Fruit fly (Drosophila melanogaster) whole organism, embryonic: ENCODE results near the gene CG16957.

Experiments used
- Antp ChIP-seq: fragments of 200-800 bp; sonication (Bioruptor generic); optimal IDR thresholded peaks from 3 replicates; lab custom pipeline; 2016; ENCODE audit warnings: missing biosample characterization, missing genetic modification characterization
- CG10147 ChIP-seq: fragments of 200-800 bp; sonication (Bioruptor generic); optimal IDR thresholded peaks from 2 replicates; lab custom pipeline; 2019; ENCODE audit warnings: missing biosample characterization, mild to moderate bottlenecking, missing genetic modification characterization, moderate library complexity
- CG10209 ChIP-seq: fragments of 200-800 bp; sonication (Bioruptor generic); optimal IDR thresholded peaks from 3 replicates; lab custom pipeline; 2017; ENCODE audit warnings: missing biosample characterization, mild to moderate bottlenecking, missing genetic modification characterization, missing genetic modification reagents
- CG10431 ChIP-seq: fragments of 200-800 bp; sonication (Bioruptor generic); optimal IDR thresholded peaks from 3 replicates; lab custom pipeline; 2018; ENCODE audit warnings: missing biosample characterization, mild to moderate bottlenecking, missing genetic modification characterization
- CG12104 ChIP-seq: fragments of 200-800 bp; sonication (Bioruptor generic); optimal IDR thresholded peaks from 3 replicates; lab custom pipeline; 2016; ENCODE audit warnings: missing biosample characterization, missing genetic modification characterization
- CG1233 ChIP-seq: fragments of 200-800 bp; sonication (Bioruptor generic); optimal IDR thresholded peaks from 4 replicates; lab custom pipeline; 2018; ENCODE audit warnings: missing biosample characterization, mild to moderate bottlenecking, missing genetic modification characterization
- CG14860 ChIP-seq: fragments of 200-800 bp; sonication (Bioruptor generic); IDR thresholded peaks from 3 replicates; pipeline ENCODE4 v1.3.6; 2022; ENCODE audit warnings: missing biosample characterization, missing genetic modification characterization; ENCODE audit not compliant: partially characterized antibody
- CG1603 ChIP-seq: fragments of 200-800 bp; sonication (Bioruptor generic); optimal IDR thresholded peaks from 2 replicates; lab custom pipeline; 2019; ENCODE audit warnings: missing biosample characterization, mild to moderate bottlenecking, missing genetic modification characterization, moderate library complexity
- CG16813 ChIP-seq: fragments of 200-800 bp; sonication (Bioruptor generic); IDR thresholded peaks from 3 replicates; pipeline ENCODE4 v1.3.6; 2022; ENCODE audit warnings: missing biosample characterization, missing genetic modification characterization; ENCODE audit not compliant: partially characterized antibody
- CG18011 ChIP-seq: fragments of 200-800 bp; sonication (Bioruptor generic); optimal IDR thresholded peaks from 2 replicates; lab custom pipeline; 2017; ENCODE audit warnings: missing biosample characterization, missing genetic modification characterization, mild to moderate bottlenecking, moderate library complexity, missing genotype
- CG2129 ChIP-seq: fragments of 200-800 bp; sonication (Bioruptor generic); IDR thresholded peaks from 2 replicates; pipeline ENCODE4 v1.3.6; 2022; ENCODE audit warnings: missing biosample characterization, missing genetic modification characterization; ENCODE audit not compliant: partially characterized antibody
- CG33213 ChIP-seq: fragments of 200-800 bp; sonication (Bioruptor generic); optimal IDR thresholded peaks from 3 replicates; lab custom pipeline; 2016; ENCODE audit warnings: missing biosample characterization, missing genetic modification characterization
- CG42726 ChIP-seq: fragments of 200-800 bp; sonication (Bioruptor generic); IDR thresholded peaks from 2 replicates; pipeline ENCODE4 v1.3.6; 2022; ENCODE audit warnings: missing biosample characterization, missing genetic modification characterization; ENCODE audit not compliant: partially characterized antibody
- CG43689 ChIP-seq: fragments of 200-800 bp; sonication (Bioruptor generic); IDR thresholded peaks from 2 replicates; pipeline ENCODE4 v1.3.6; 2022; ENCODE audit warnings: missing biosample characterization, missing genetic modification characterization
- CG5953 ChIP-seq: fragments of 200-800 bp; sonication (Bioruptor generic); IDR thresholded peaks from 2 replicates; pipeline ENCODE4 v1.3.6; 2022; ENCODE audit warnings: missing biosample characterization, missing genetic modification characterization
- CG6654 ChIP-seq: fragments of 200-800 bp; sonication (Bioruptor generic); optimal IDR thresholded peaks from 2 replicates; lab custom pipeline; 2017; ENCODE audit warnings: missing biosample characterization, mild to moderate bottlenecking, missing genetic modification characterization
- CG7357 ChIP-seq: fragments of 200-800 bp; sonication (Bioruptor generic); IDR thresholded peaks from 3 replicates; pipeline ENCODE4 v1.3.6; 2022; ENCODE audit warnings: missing biosample characterization, missing genetic modification characterization
- CG9215 ChIP-seq: fragments of 200-800 bp; sonication (Bioruptor generic); IDR thresholded peaks from 2 replicates; pipeline ENCODE4 v1.3.6; 2022; ENCODE audit warnings: missing biosample characterization, missing genetic modification characterization
- CG9727 ChIP-seq: fragments of 200-800 bp; sonication (Bioruptor generic); optimal IDR thresholded peaks from 3 replicates; lab custom pipeline; 2017; ENCODE audit warnings: missing biosample characterization, mild to moderate bottlenecking, missing genetic modification characterization
- CG9932 ChIP-seq: fragments of 200-800 bp; sonication (Bioruptor generic); IDR thresholded peaks from 2 replicates; pipeline ENCODE4 v1.3.6; 2022; ENCODE audit warnings: missing biosample characterization, missing genetic modification characterization
- CTCF ChIP-seq: fragments of 200-800 bp; sonication (Bioruptor generic); optimal IDR thresholded peaks from 2 replicates; lab custom pipeline; 2017; ENCODE audit warnings: missing biosample characterization, mild to moderate bottlenecking, missing genetic modification characterization, moderate library complexity
- Drgx ChIP-seq: fragments of 200-800 bp; sonication (Bioruptor generic); IDR thresholded peaks from 2 replicates; pipeline ENCODE4 v1.3.6; 2022; ENCODE audit warnings: missing biosample characterization, missing genetic modification characterization
- E2f1 ChIP-seq: fragments of 200-800 bp; sonication (Bioruptor generic); IDR thresholded peaks from 2 replicates; pipeline ENCODE4 v1.3.6; 2022; ENCODE audit warnings: missing biosample characterization, missing genetic modification characterization
- Jarid2 ChIP-seq: fragments of 200-800 bp; sonication (Bioruptor generic); optimal IDR thresholded peaks from 3 replicates; lab custom pipeline; 2017; ENCODE audit warnings: mild to moderate bottlenecking, missing biosample characterization, missing genetic modification reagents, missing genetic modification characterization
- Ptx1 ChIP-seq: fragments of 200-800 bp; sonication (Bioruptor generic); IDR thresholded peaks from 2 replicates; pipeline ENCODE4 v1.3.6; 2022; ENCODE audit warnings: missing biosample characterization, missing genetic modification characterization
- Stat92E ChIP-seq, 3 experiments: fragments of >200 bp in 2 of 3; fragments of 200-800 bp in 1 of 3; sonication (Bioruptor generic) in 1 of 3; optimal IDR thresholded peaks; 2 replicates each; lab custom pipeline; 2017 to 2019; ENCODE audit warnings: missing biosample characterization in 3 of 3, missing genetic modification characterization in 3 of 3, mild to moderate bottlenecking in 1 of 3, moderate library complexity in 1 of 3
- ab ChIP-seq: fragments of 200-800 bp; sonication (Bioruptor generic); optimal IDR thresholded peaks from 2 replicates; lab custom pipeline; 2016; ENCODE audit warnings: missing biosample characterization, missing genetic modification characterization
- abd-A ChIP-seq: fragments of 200-800 bp; sonication (Bioruptor generic); optimal IDR thresholded peaks from 3 replicates; lab custom pipeline; 2019; ENCODE audit warnings: missing biosample characterization, mild to moderate bottlenecking, missing genetic modification characterization, moderate library complexity
- al ChIP-seq: fragments of 200-800 bp; sonication (Bioruptor generic); IDR thresholded peaks from 2 replicates; pipeline ENCODE4 v1.3.6; 2022; ENCODE audit warnings: missing biosample characterization, missing genetic modification characterization
- chif ChIP-seq, 2 experiments: fragments of 200-800 bp; sonication (Bioruptor generic); optimal IDR thresholded peaks; 3 replicates each; lab custom pipeline; 2016; ENCODE audit warnings: missing biosample characterization in 2 of 2, missing genetic modification characterization in 2 of 2
- corto ChIP-seq: fragments of 200-800 bp; sonication (Bioruptor generic); optimal IDR thresholded peaks from 2 replicates; lab custom pipeline; 2016; ENCODE audit warnings: missing biosample characterization, mild to moderate bottlenecking, missing genetic modification characterization, moderate library complexity
- crol ChIP-seq: fragments of 200-800 bp; sonication (Bioruptor generic); IDR thresholded peaks from 2 replicates; pipeline ENCODE4 v1.3.6; 2022; ENCODE audit warnings: missing biosample characterization, missing genetic modification characterization
- fd96Cb ChIP-seq: fragments of 200-800 bp; sonication (Bioruptor generic); optimal IDR thresholded peaks from 2 replicates; lab custom pipeline; 2018; ENCODE audit warnings: missing biosample characterization, mild to moderate bottlenecking, missing genetic modification characterization, moderate library complexity
- grau ChIP-seq: fragments of 200-800 bp; optimal IDR thresholded peaks from 3 replicates; lab custom pipeline; 2019; ENCODE audit warnings: missing biosample characterization, mild to moderate bottlenecking, missing genetic modification characterization, moderate library complexity
- insv ChIP-seq, 2 experiments: fragments of 200-800 bp; sonication (Bioruptor generic); optimal IDR thresholded peaks; 3 replicates each; lab custom pipeline; 2016 to 2018; ENCODE audit warnings: missing biosample characterization in 2 of 2, missing genetic modification characterization in 2 of 2
- kah ChIP-seq: fragments of 200-800 bp; sonication (Bioruptor generic); optimal IDR thresholded peaks from 2 replicates; lab custom pipeline; 2018; ENCODE audit warnings: missing biosample characterization, mild to moderate bottlenecking, missing genetic modification characterization
- klu ChIP-seq: fragments of 200-800 bp; sonication (Bioruptor generic); IDR thresholded peaks from 2 replicates; pipeline ENCODE4 v1.3.6; 2022; ENCODE audit warnings: missing biosample characterization, missing genetic modification characterization
- lbe ChIP-seq: fragments of 200-800 bp; sonication (Bioruptor generic); optimal IDR thresholded peaks from 2 replicates; lab custom pipeline; 2016; ENCODE audit warnings: missing biosample characterization, mild to moderate bottlenecking, missing genetic modification characterization
- lov ChIP-seq, 2 experiments: fragments of 200-800 bp in 1 of 2; fragments of >200 bp in 1 of 2; sonication (Bioruptor generic) in 1 of 2; IDR thresholded peaks in 1 of 2; optimal IDR thresholded peaks in 1 of 2; 2 replicates in 1 of 2; 3 replicates in 1 of 2; pipeline versions ENCODE4 v1.3.6 to Lab custom; 2017 to 2022; ENCODE audit warnings: missing biosample characterization in 1 of 2, missing genetic modification characterization in 1 of 2
- nmo ChIP-seq: fragments of 200-800 bp; sonication (Bioruptor generic); optimal IDR thresholded peaks from 2 replicates; lab custom pipeline; 2018; ENCODE audit warnings: missing biosample characterization, mild to moderate bottlenecking, missing genetic modification characterization, moderate library complexity
- nom ChIP-seq: fragments of 200-800 bp; sonication (Bioruptor generic); optimal IDR thresholded peaks from 2 replicates; lab custom pipeline; 2017; ENCODE audit warnings: missing biosample characterization, missing genetic modification characterization, mild to moderate bottlenecking, moderate library complexity, missing genetic modification reagents
- oc ChIP-seq: fragments of 200-800 bp; sonication (Bioruptor generic); optimal IDR thresholded peaks from 2 replicates; lab custom pipeline; 2018; ENCODE audit warnings: missing biosample characterization, mild to moderate bottlenecking, missing genetic modification characterization, moderate library complexity
- odd ChIP-seq: fragments of 200-800 bp; sonication (Bioruptor generic); optimal IDR thresholded peaks from 2 replicates; lab custom pipeline; 2017; ENCODE audit warnings: missing biosample characterization, mild to moderate bottlenecking, missing genetic modification characterization
- repo ChIP-seq: fragments of 200-800 bp; sonication (Bioruptor generic); optimal IDR thresholded peaks from 2 replicates; lab custom pipeline; 2016; ENCODE audit warnings: missing biosample characterization, missing genetic modification characterization
- scrt ChIP-seq: fragments of 200-800 bp; sonication (Bioruptor generic); optimal IDR thresholded peaks from 2 replicates; lab custom pipeline; 2018; ENCODE audit warnings: missing biosample characterization, mild to moderate bottlenecking, missing genetic modification characterization, moderate library complexity
- sqz ChIP-seq: fragments of 200-800 bp; sonication (Bioruptor generic); optimal IDR thresholded peaks from 3 replicates; lab custom pipeline; 2018; ENCODE audit warnings: missing biosample characterization, mild to moderate bottlenecking, missing genetic modification characterization
- tap ChIP-seq: fragments of 200-800 bp; optimal IDR thresholded peaks from 3 replicates; lab custom pipeline; 2019; ENCODE audit warnings: missing biosample characterization, mild to moderate bottlenecking, missing genetic modification characterization, moderate library complexity
- vfl ChIP-seq: fragments of 200-800 bp; sonication (Bioruptor generic); optimal IDR thresholded peaks from 2 replicates; lab custom pipeline; 2016; ENCODE audit warnings: missing biosample characterization, missing genetic modification characterization
- zen2 ChIP-seq: fragments of 200-800 bp; sonication (Bioruptor generic); IDR thresholded peaks from 3 replicates; pipeline ENCODE4 v1.3.6; 2022; ENCODE audit warnings: missing biosample characterization, missing genetic modification characterization; ENCODE audit not compliant: partially characterized antibody
- zfh2 ChIP-seq: fragments of 200-800 bp; sonication (Bioruptor generic); optimal IDR thresholded peaks from 2 replicates; lab custom pipeline; 2016; ENCODE audit warnings: missing biosample characterization, missing genetic modification characterization

Gene CG16957

DNA sequence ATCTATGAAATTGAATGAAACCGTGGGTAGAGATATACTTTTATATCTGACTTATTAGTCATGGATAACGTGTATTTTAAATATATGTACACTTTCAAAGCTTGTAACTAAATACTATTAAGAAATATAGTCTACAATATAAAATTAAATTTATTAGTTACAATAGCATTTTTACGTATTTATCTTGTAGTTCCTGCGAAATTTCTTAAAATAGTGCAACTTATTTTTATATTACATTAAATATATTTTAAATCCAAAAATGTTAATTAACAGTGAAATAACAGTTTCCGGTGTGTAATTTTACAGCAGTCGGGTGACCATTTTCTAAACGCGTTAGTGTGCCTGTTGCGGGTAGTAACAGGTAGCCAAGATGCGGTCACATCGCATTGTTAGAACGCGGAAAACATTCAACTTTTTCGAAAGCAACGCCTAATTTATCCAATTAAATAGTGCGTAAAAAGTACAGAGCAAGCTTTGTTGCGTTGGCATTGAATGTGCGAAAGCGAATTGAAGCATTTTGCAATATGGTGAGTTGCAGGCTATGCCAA is 2.7 kb upstream of the CG16957 start, which contains the start of the genes CG10859 and CG7110 (continued):
- no peak for TF ChIP-seq CG16813 (GFP tag; lab: Robert Waterston, UW)
- no peak for TF ChIP-seq sqz (GFP tag; lab: Kevin White, UChicago)
- TF ChIP-seq CG9727 (GFP tag; lab: Kevin White, UChicago) = peak; percentile 61
- no peak for TF ChIP-seq al
- peak; percentile 88 for TF ChIP-seq scrt
- peak; percentile 30 for TF ChIP-seq nom (GFP tag; lab: Kevin White, UChicago)
- TF ChIP-seq ab (GFP tag; lab: Kevin White, UChicago) = no peak
- TF ChIP-seq CG2129 (GFP tag; lab: Robert Waterston, UW) = no peak
- no peak for TF ChIP-seq CG7357 (GFP tag; lab: Robert Waterston, UW)
- TF ChIP-seq repo (GFP tag; lab: Kevin White, UChicago) = no peak
- peak; percentile 16 for TF ChIP-seq Jarid2 (GFP tag; lab: Kevin White, UChicago)
- TF ChIP-seq kah (GFP tag; lab: Kevin White, UChicago) = peak; percentile 89
- no peak for TF ChIP-seq abd-A (tag; lab: Kevin White, UChicago)
- TF ChIP-seq tap (tag; lab: Kevin White, UChicago) = peak; percentile 28
- TF ChIP-seq zen2 = no peak
- peak; percentile 81 for TF ChIP-seq CG1603
- TF ChIP-seq CG1233 (GFP tag; lab: Kevin White, UChicago) = peak; percentile 56
- no peak for TF ChIP-seq CG18011 (GFP tag; lab: Kevin White, UChicago)
- no peak for TF ChIP-seq CTCF (GFP tag; lab: Kevin White, UChicago)
- TF ChIP-seq Drgx = no peak
- TF ChIP-seq chif (GFP tag; optimal IDR thresholded peaks at IDR 0.05; lab: Kevin White, UChicago) = no peak
- no peak for TF ChIP-seq CG42726 (GFP tag; lab: Robert Waterston, UW)
- TF ChIP-seq CG33213 (GFP tag; lab: Kevin White, UChicago) = peak; percentile 56
- TF ChIP-seq CG12104 (GFP tag; lab: Kevin White, UChicago) = peak; percentile 41
- peak; percentile 5 for TF ChIP-seq CG10431 (GFP tag; lab: Kevin White, UChicago)
- no peak for TF ChIP-seq CG6654 (GFP tag; lab: Kevin White, UChicago)
- TF ChIP-seq lbe (GFP tag; lab: Kevin White, UChicago) = no peak
- TF ChIP-seq corto (GFP tag; lab: Kevin White, UChicago) = no peak
- TF ChIP-seq CG14860 = no peak
- TF ChIP-seq lov (optimal IDR thresholded peaks at IDR 0.05; lab: Kevin White, UChicago) = no peak
- no peak for TF ChIP-seq lov (GFP tag; IDR thresholded peaks at IDR 0.05; lab: Robert Waterston, UW)
- TF ChIP-seq crol (GFP tag; lab: Robert Waterston, UW) = no peak
- TF ChIP-seq klu (GFP tag; lab: Robert Waterston, UW) = no peak
- TF ChIP-seq Ptx1 (GFP tag; lab: Robert Waterston, UW) = no peak
- peak; percentile 51 for TF ChIP-seq nmo (GFP tag; lab: Kevin White, UChicago)
- no peak for TF ChIP-seq CG9215 (GFP tag; lab: Robert Waterston, UW)
- no peak for TF ChIP-seq CG43689 (GFP tag; lab: Robert Waterston, UW)
- TF ChIP-seq CG10209 = peak; percentile 41
- TF ChIP-seq zfh2 = no peak
- TF ChIP-seq CG10147 (GFP tag; lab: Kevin White, UChicago) = peak; percentile 37
- no peak for TF ChIP-seq vfl (GFP tag; lab: Kevin White, UChicago)
- no peak for TF ChIP-seq fd96Cb (tag; lab: Kevin White, UChicago)
- TF ChIP-seq oc = no peak
- TF ChIP-seq Antp (GFP tag; lab: Kevin White, UChicago) = no peak
- peak; percentile 51 for TF ChIP-seq grau
- TF ChIP-seq insv (GFP tag; optimal IDR thresholded peaks at IDR 0.05; lab: Kevin White, UChicago) = peak in 1 of 2 experiments; percentile 50
- no peak for TF ChIP-seq Stat92E (GFP tag; optimal IDR thresholded peaks at IDR 0.05; lab: Kevin White, UChicago)
- no peak for TF ChIP-seq CG5953 (GFP tag; lab: Robert Waterston, UW)
- peak; percentile 60 for TF ChIP-seq odd (GFP tag; lab: Kevin White, UChicago)
- TF ChIP-seq CG9932 (GFP tag; lab: Robert Waterston, UW) = no peak
- TF ChIP-seq E2f1 (GFP tag; lab: Robert Waterston, UW) = no peak
